Fruit fly (Drosophila melanogaster): ENCODE data around the gene Fbxl7.

DNA sequence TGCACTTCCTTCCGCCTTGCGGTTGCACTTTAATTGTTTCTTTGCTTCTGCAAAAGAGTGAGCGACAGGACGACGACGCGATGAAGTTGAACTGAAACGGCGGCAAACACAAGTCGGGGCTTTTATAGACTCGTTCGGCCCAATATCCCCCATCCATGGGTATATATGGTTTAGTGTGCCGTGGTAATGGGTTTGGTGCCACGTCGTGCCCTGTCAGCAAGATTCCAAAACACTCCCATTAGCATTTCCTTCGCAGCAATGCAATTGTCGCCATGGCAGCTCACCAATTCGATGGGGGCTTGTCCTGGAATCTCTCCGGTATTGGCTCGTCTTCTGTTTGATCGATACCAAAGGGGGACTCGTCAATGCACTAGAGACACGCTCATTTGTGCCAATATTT, 2.8 kb upstream of the Fbxl7 start, which contains the start of gene CG45105:
- TF ChIP-seq EcR (GFP tag; optimal IDR thresholded peaks at IDR 0.05): no peak
- no peak for TF ChIP-seq CG32121 (GFP tag; IDR thresholded peaks at IDR 0.05)
- no peak for TF ChIP-seq CG8301 (tag; optimal IDR thresholded peaks at IDR 0.05)
- TF ChIP-seq Snoo (tag; optimal IDR thresholded peaks at IDR 0.05): no peak
- TF ChIP-seq Pif1B (GFP tag; optimal IDR thresholded peaks at IDR 0.05): no peak
- TF ChIP-seq CG12605 (GFP tag; IDR thresholded peaks at IDR 0.05): no peak
- TF ChIP-seq gl (tag; optimal IDR thresholded peaks at IDR 0.05): no peak
- TF ChIP-seq Ets98B (GFP tag; IDR thresholded peaks at IDR 0.05): no peak
- TF ChIP-seq Pif1A (GFP tag; optimal IDR thresholded peaks at IDR 0.05): no peak
- no peak for TF ChIP-seq D1 (tag; optimal IDR thresholded peaks at IDR 0.05)
- no peak for TF ChIP-seq CG4496 (GFP tag; IDR thresholded peaks at IDR 0.05)

Data from whole organism, pupa.